Worm (Caenorhabditis elegans) whole organism, young adult: ENCODE results near the gene pdi-2.

ENCODE experiments used
- B0336.3 ChIP-seq: fragments of 200-800 bp; sonication (Bioruptor generic); IDR thresholded peaks from 2 replicates; pipeline ENCODE4 v1.3.6; 2022; ENCODE audit warnings: missing genetic modification characterization, missing compliant biosample characterization
- F49E8.2 ChIP-seq: sonication (generic microtip); optimal IDR thresholded peaks from 3 replicates; lab custom pipeline; 2017; ENCODE audit warnings: missing genetic modification characterization, mild to moderate bottlenecking, missing compliant biosample characterization, antibody characterized with exemption, moderate library complexity; ENCODE audit not compliant: insufficient read depth
- K12H6.12 ChIP-seq: fragments of 200-800 bp; sonication (Bioruptor generic); optimal IDR thresholded peaks from 2 replicates; lab custom pipeline; 2018; ENCODE audit warnings: mild to moderate bottlenecking, missing genetic modification characterization, missing compliant biosample characterization
- T07F8.4 ChIP-seq: sonication (generic microtip); optimal IDR thresholded peaks from 2 replicates; lab custom pipeline; 2016; ENCODE audit warnings: mild to moderate bottlenecking, missing genetic modification characterization, moderate library complexity, missing compliant biosample characterization
- Y53F4B.3 ChIP-seq: fragments of 200-800 bp; sonication (Bioruptor generic); IDR thresholded peaks from 2 replicates; pipeline ENCODE4 v1.3.6; 2022; ENCODE audit warnings: missing genetic modification reagents, missing genetic modification characterization, missing compliant biosample characterization
- Y67H2A.10 ChIP-seq: fragments of 200-800 bp; sonication (Bioruptor generic); conservative IDR thresholded peaks from 2 replicates; pipeline ENCODE4 v1.3.6; 2022; ENCODE audit warnings: missing genetic modification reagents, missing genetic modification characterization, missing compliant biosample characterization
- ama-1 ChIP-seq, 3 experiments: fragments of 150-350 bp in 1 of 3; sonication (generic microtip) in 2 of 3; optimal IDR thresholded peaks; 2 replicates each; lab custom pipeline; 2014 to 2018; ENCODE audit warnings: missing biosample characterization in 2 of 3, missing genetic modification characterization in 2 of 3, missing genetic modification reagents in 2 of 3
- aptf-2 ChIP-seq: fragments of 200-800 bp; sonication (Bioruptor generic); conservative IDR thresholded peaks from 2 replicates; pipeline ENCODE4 v1.3.6; 2022; ENCODE audit warnings: missing genetic modification reagents, missing genetic modification characterization, missing compliant biosample characterization
- attf-3 ChIP-seq: fragments of 200-800 bp; sonication (Bioruptor generic); conservative IDR thresholded peaks from 2 replicates; pipeline ENCODE4 v1.3.6; 2022; ENCODE audit warnings: missing genetic modification reagents, missing genetic modification characterization, missing compliant biosample characterization
- attf-5 ChIP-seq: fragments of 200-800 bp; sonication (Bioruptor generic); optimal IDR thresholded peaks from 2 replicates; lab custom pipeline; 2018; ENCODE audit warnings: mild to moderate bottlenecking, missing genetic modification characterization, missing compliant biosample characterization
- attf-6 ChIP-seq: fragments of 200-800 bp; sonication (Bioruptor generic); IDR thresholded peaks from 2 replicates; pipeline ENCODE4 v1.3.6; 2022; ENCODE audit warnings: missing genetic modification reagents, missing genetic modification characterization, missing compliant biosample characterization
- cebp-1 ChIP-seq, 2 experiments: fragments of 200-800 bp in 1 of 2; sonication (Bioruptor generic) in 1 of 2; sonication (generic microtip) in 1 of 2; IDR thresholded peaks in 1 of 2; optimal IDR thresholded peaks in 1 of 2; 2 replicates each; pipeline versions ENCODE4 v1.3.6 to Lab custom; 2017 to 2022; ENCODE audit warnings: missing compliant biosample characterization in 2 of 2, missing genetic modification characterization in 2 of 2, mild to moderate bottlenecking in 1 of 2, missing genetic modification reagents in 1 of 2, moderate library complexity in 1 of 2
- cebp-2 ChIP-seq: fragments of 200-800 bp; sonication (Bioruptor generic); IDR thresholded peaks from 2 replicates; pipeline ENCODE4 v1.3.6; 2022; ENCODE audit warnings: missing genetic modification characterization, missing compliant biosample characterization
- ceh-58 ChIP-seq: fragments of 200-800 bp; sonication (Bioruptor generic); IDR thresholded peaks from 2 replicates; pipeline ENCODE4 v1.3.6; 2022; ENCODE audit warnings: missing genetic modification characterization, missing compliant biosample characterization
- die-1 ChIP-seq: sonication (generic microtip); optimal IDR thresholded peaks from 2 replicates; lab custom pipeline; 2016; ENCODE audit warnings: missing genotype, mild to moderate bottlenecking, missing genetic modification characterization, missing compliant biosample characterization
- dox-1 ChIP-seq: fragments of 200-800 bp; sonication (Bioruptor generic); IDR thresholded peaks from 2 replicates; pipeline ENCODE4 v1.3.6; 2022; ENCODE audit warnings: missing genetic modification reagents, missing genetic modification characterization, missing compliant biosample characterization
- egl-18 ChIP-seq: fragments of 200-800 bp; sonication (Bioruptor generic); IDR thresholded peaks from 2 replicates; pipeline ENCODE4 v1.3.6; 2022; ENCODE audit warnings: missing genetic modification reagents, missing genetic modification characterization, missing compliant biosample characterization
- egrh-3 ChIP-seq: fragments of 200-800 bp; sonication (Bioruptor generic); IDR thresholded peaks from 2 replicates; pipeline ENCODE4 v1.3.6; 2022; ENCODE audit warnings: missing genetic modification reagents, missing genetic modification characterization, missing compliant biosample characterization
- ets-4 ChIP-seq: fragments of 200-800 bp; sonication (Bioruptor generic); optimal IDR thresholded peaks from 2 replicates; lab custom pipeline; 2018; ENCODE audit warnings: mild to moderate bottlenecking, missing genetic modification characterization, missing compliant biosample characterization
- hlh-26 ChIP-seq: fragments of 200-800 bp; sonication (Bioruptor generic); conservative IDR thresholded peaks from 2 replicates; pipeline ENCODE4 v1.3.6; 2022; ENCODE audit warnings: missing genetic modification reagents, missing genetic modification characterization, missing compliant biosample characterization
- hmg-1.2 ChIP-seq: fragments of 200-800 bp; sonication (Bioruptor generic); IDR thresholded peaks from 2 replicates; pipeline ENCODE4 v1.3.6; 2022; ENCODE audit warnings: missing genetic modification reagents, missing genetic modification characterization, missing compliant biosample characterization
- let-526 ChIP-seq: fragments of 200-800 bp; sonication (Bioruptor generic); IDR thresholded peaks from 2 replicates; pipeline ENCODE4 v1.3.6; 2022; ENCODE audit warnings: missing genetic modification reagents, missing genetic modification characterization, missing compliant biosample characterization
- lin-54 ChIP-seq: fragments of 200-800 bp; sonication (Bioruptor generic); optimal IDR thresholded peaks from 2 replicates; lab custom pipeline; 2018; ENCODE audit warnings: mild to moderate bottlenecking, missing genetic modification characterization, missing compliant biosample characterization
- madf-3 ChIP-seq: fragments of 200-800 bp; sonication (Bioruptor generic); IDR thresholded peaks from 2 replicates; pipeline ENCODE4 v1.3.6; 2022; ENCODE audit warnings: missing genetic modification reagents, missing genetic modification characterization, missing compliant biosample characterization
- madf-6 ChIP-seq: fragments of 200-800 bp; sonication (Bioruptor generic); IDR thresholded peaks from 2 replicates; pipeline ENCODE4 v1.3.6; 2022; ENCODE audit warnings: missing genetic modification reagents, missing genetic modification characterization, missing compliant biosample characterization
- mcd-1 ChIP-seq: fragments of 200-800 bp; sonication (Bioruptor generic); IDR thresholded peaks from 2 replicates; pipeline ENCODE4 v1.3.6; 2022; ENCODE audit warnings: missing genetic modification reagents, missing genetic modification characterization, missing compliant biosample characterization
- mxl-1 ChIP-seq: sonication (generic microtip); optimal IDR thresholded peaks from 2 replicates; lab custom pipeline; 2016; ENCODE audit warnings: missing genetic modification characterization, missing compliant biosample characterization
- nhr-80 ChIP-seq: sonication (generic microtip); optimal IDR thresholded peaks from 2 replicates; lab custom pipeline; 2016; ENCODE audit warnings: missing genetic modification characterization, missing compliant biosample characterization
- repo-1 ChIP-seq: sonication (generic microtip); optimal IDR thresholded peaks from 2 replicates; lab custom pipeline; 2017; ENCODE audit warnings: mild to moderate bottlenecking, missing genetic modification characterization, missing compliant biosample characterization
- snpc-4 ChIP-seq, 5 experiments: fragments of 150-350 bp in 1 of 5; sonication (generic microtip) in 4 of 5; optimal IDR thresholded peaks; 2 replicates each; lab custom pipeline; 2014 to 2018; ENCODE audit warnings: missing genetic modification characterization in 5 of 5, missing biosample characterization in 3 of 5, antibody characterized with exemption in 2 of 5, mild to moderate bottlenecking in 2 of 5, missing compliant biosample characterization in 2 of 5, missing genotype in 2 of 5, moderate library complexity in 2 of 5, missing genetic modification reagents in 1 of 5
- unc-62 ChIP-seq: fragments of 150-350 bp; optimal IDR thresholded peaks from 2 replicates; lab custom pipeline; 2014; ENCODE audit warnings: missing biosample characterization, missing genetic modification reagents, missing genetic modification characterization
- xnd-1 ChIP-seq: sonication (generic microtip); optimal IDR thresholded peaks from 2 replicates; lab custom pipeline; 2016; ENCODE audit warnings: missing genotype, missing genetic modification reagents, missing genetic modification characterization, missing compliant biosample characterization
- zim-3 ChIP-seq: sonication (generic microtip); optimal IDR thresholded peaks from 2 replicates; lab custom pipeline; 2017; ENCODE audit warnings: mild to moderate bottlenecking, missing genetic modification characterization, moderate library complexity, missing compliant biosample characterization
- ztf-18 ChIP-seq: sonication (generic microtip); optimal IDR thresholded peaks from 2 replicates; lab custom pipeline; 2016; ENCODE audit warnings: missing genotype, mild to moderate bottlenecking, missing genetic modification characterization, missing compliant biosample characterization

The pdi-2 gene

DNA sequence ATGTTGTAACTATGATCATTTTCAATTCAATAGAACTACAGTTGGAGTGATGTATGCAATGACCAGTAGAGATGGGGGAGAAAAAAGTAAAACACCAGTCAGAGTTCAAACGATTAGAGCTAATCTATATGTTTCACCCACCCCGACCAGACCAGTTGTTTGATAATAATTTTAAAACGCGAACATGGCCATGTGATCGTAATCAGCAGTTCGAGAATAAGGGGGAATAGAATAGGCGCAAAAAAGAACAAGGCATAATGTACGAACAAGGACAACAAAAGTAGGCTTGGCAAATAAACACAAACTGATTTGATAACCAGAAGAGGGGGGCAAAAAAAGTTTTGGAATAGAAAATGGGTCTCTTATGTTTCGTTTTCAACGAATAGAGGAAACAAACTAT lies 25.9 kb upstream of the pdi-2 start:
- TF ChIP-seq F49E8.2 (no peak), madf-3 (GFP tag; lab: Robert Waterston, UW) (no peak), attf-5 (peak; percentile 26), snpc-4 (GFP tag; optimal IDR thresholded peaks at IDR 0.05; lab: Kevin White, UChicago) (no peak), snpc-4 (tag; optimal IDR thresholded peaks at IDR 0.05; lab: Kevin White, UChicago) (no peak), nhr-80 (tag; lab: Kevin White, UChicago) (peak; percentile 87), dox-1 (GFP tag; lab: Robert Waterston, UW) (peak; percentile 45; the same call in 1 of the 2 replicates), cebp-1 (GFP tag; IDR thresholded peaks at IDR 0.05; lab: Robert Waterston, UW) (no peak), cebp-1 (tag; optimal IDR thresholded peaks at IDR 0.05; lab: Kevin White, UChicago) (peak; percentile 30)

ce11 chrX:4498478-4498877 lies 25.5 kb upstream of the pdi-2 start:
- peak; percentile 2 for TF ChIP-seq nhr-80 (tag; lab: Kevin White, UChicago)
- TF ChIP-seq die-1, result no peak

- no peak for TF ChIP-seq Y53F4B.3 (GFP tag; lab: Robert Waterston, UW)
- no peak for TF ChIP-seq mcd-1 (GFP tag; lab: Robert Waterston, UW)
- no peak for TF ChIP-seq aptf-2 (GFP tag; lab: Robert Waterston, UW)
- TF ChIP-seq egl-18 (GFP tag; lab: Robert Waterston, UW), result no peak
- no peak for TF ChIP-seq hlh-26 (GFP tag; lab: Robert Waterston, UW)
- no peak for TF ChIP-seq ztf-18 (tag; lab: Kevin White, UChicago)
- TF ChIP-seq attf-6 (GFP tag; lab: Robert Waterston, UW), result no peak
- TF ChIP-seq ceh-58, result no peak
- TF ChIP-seq F49E8.2, result no peak
- TF ChIP-seq K12H6.12 (tag; lab: Kevin White, UChicago), result no peak
- TF ChIP-seq ama-1 (optimal IDR thresholded peaks at IDR 0.05; lab: Kevin White, UChicago), result no peak
- no peak for TF ChIP-seq ama-1 (GFP tag; optimal IDR thresholded peaks at IDR 0.05; lab: Kevin White, UChicago)
- no peak for TF ChIP-seq Y67H2A.10 (GFP tag; lab: Robert Waterston, UW)
- TF ChIP-seq ets-4 (GFP tag; lab: Kevin White, UChicago), result no peak
- no peak for TF ChIP-seq hmg-1.2 (GFP tag; lab: Robert Waterston, UW)
- TF ChIP-seq cebp-2 (GFP tag; lab: Robert Waterston, UW), result no peak
- no peak for TF ChIP-seq zim-3 (tag; lab: Kevin White, UChicago)
- no peak for TF ChIP-seq mxl-1 (tag; lab: Kevin White, UChicago)
- no peak for TF ChIP-seq let-526 (GFP tag; lab: Robert Waterston, UW)
Measured at ce11 chrX:4500499-4500898, 23.5 kb upstream of the pdi-2 start.

- no peak for TF ChIP-seq T07F8.4 (tag; lab: Kevin White, UChicago)
- TF ChIP-seq repo-1 (tag; lab: Kevin White, UChicago), result no peak
- no peak for TF ChIP-seq lin-54 (GFP tag; lab: Kevin White, UChicago)
- TF ChIP-seq B0336.3 (GFP tag; lab: Robert Waterston, UW), result no peak
- TF ChIP-seq madf-6, result no peak
- no peak for TF ChIP-seq Y67H2A.10 (GFP tag; lab: Robert Waterston, UW)
- TF ChIP-seq unc-62 (GFP tag; lab: Kevin White, UChicago), result no peak
- TF ChIP-seq attf-3 (GFP tag; lab: Robert Waterston, UW), result no peak
- TF ChIP-seq xnd-1, result no peak
- TF ChIP-seq egrh-3 (GFP tag; lab: Robert Waterston, UW), result no peak
- TF ChIP-seq cebp-1 (GFP tag; IDR thresholded peaks at IDR 0.05; lab: Robert Waterston, UW), result no peak
- TF ChIP-seq cebp-1 (tag; optimal IDR thresholded peaks at IDR 0.05; lab: Kevin White, UChicago), result no peak
- TF ChIP-seq, all 124 proteins: peak for 0
Measured at ce11 chrX:4502039-4502438, 21.9 kb upstream of the pdi-2 start.
